Worm (Caenorhabditis elegans) whole organism, L4 larva: Measurements from ENCODE around the gene F33G12.7.

ENCODE experiments used
- F26F4.8 ChIP-seq: fragments of 200-800 bp; sonication (Bioruptor generic); conservative IDR thresholded peaks from 2 replicates; pipeline ENCODE4 v1.3.6; 2022; ENCODE audit warnings: missing genetic modification characterization, missing compliant biosample characterization
- F49E8.2 ChIP-seq: sonication (generic microtip); optimal IDR thresholded peaks from 2 replicates; lab custom pipeline; 2016; ENCODE audit warnings: missing compliant biosample characterization, mild to moderate bottlenecking, missing genetic modification characterization, borderline replicate concordance
- R02D3.7 ChIP-seq: fragments of 150-350 bp; sonication (generic microtip); optimal IDR thresholded peaks from 3 replicates; lab custom pipeline; 2014; ENCODE audit warnings: missing biosample characterization, missing genetic modification characterization
- T26A8.4 ChIP-seq: fragments of 200-800 bp; sonication (Bioruptor generic); IDR thresholded peaks from 2 replicates; pipeline ENCODE4 v1.3.6; 2022; ENCODE audit warnings: missing genetic modification characterization, missing compliant biosample characterization
- Y105C5A.15 ChIP-seq: fragments of 200-800 bp; sonication (Bioruptor generic); IDR thresholded peaks from 2 replicates; pipeline ENCODE4 v1.3.6; 2022; ENCODE audit warnings: missing genetic modification characterization, missing compliant biosample characterization
- ZK337.2 ChIP-seq: fragments of 200-800 bp; sonication (Bioruptor generic); IDR thresholded peaks from 2 replicates; pipeline ENCODE4 v1.3.6; 2022; ENCODE audit warnings: missing genetic modification reagents, missing genetic modification characterization, missing compliant biosample characterization
- ZK546.5 ChIP-seq, 2 experiments: sonication (generic microtip); optimal IDR thresholded peaks; 2 replicates each; lab custom pipeline; 2017; ENCODE audit warnings: missing biosample characterization in 2 of 2, missing genetic modification characterization in 2 of 2
- attf-4 ChIP-seq: sonication (generic microtip); optimal IDR thresholded peaks from 3 replicates; lab custom pipeline; 2017; ENCODE audit warnings: missing biosample characterization, missing genetic modification characterization
- ceh-28 ChIP-seq: fragments of 150-350 bp; optimal IDR thresholded peaks from 2 replicates; lab custom pipeline; 2014; ENCODE audit warnings: missing biosample characterization, missing genetic modification reagents, missing genetic modification characterization
- ceh-32 ChIP-seq: sonication (generic microtip); optimal IDR thresholded peaks from 2 replicates; lab custom pipeline; 2016; ENCODE audit warnings: mild to moderate bottlenecking, missing genetic modification characterization, missing compliant biosample characterization; ENCODE audit not compliant: poor library complexity
- ceh-62 ChIP-seq: sonication (generic microtip); optimal IDR thresholded peaks from 2 replicates; lab custom pipeline; 2017; ENCODE audit warnings: missing biosample characterization, missing genetic modification characterization
- ces-1 ChIP-seq: fragments of 150-350 bp; sonication (generic microtip); optimal IDR thresholded peaks from 4 replicates; lab custom pipeline; 2014; ENCODE audit warnings: missing biosample characterization, missing genetic modification reagents, missing genetic modification characterization
- cey-2 ChIP-seq: sonication (generic microtip); optimal IDR thresholded peaks from 3 replicates; lab custom pipeline; 2017; ENCODE audit warnings: missing genetic modification characterization, mild to moderate bottlenecking, missing compliant biosample characterization, antibody characterized with exemption, borderline replicate concordance; ENCODE audit not compliant: insufficient read depth
- daf-12 ChIP-seq: fragments of 150-350 bp; optimal IDR thresholded peaks from 2 replicates; lab custom pipeline; 2014; ENCODE audit warnings: missing biosample characterization, missing genetic modification reagents, missing genetic modification characterization
- daf-16 ChIP-seq, 3 experiments: sonication (generic microtip); optimal IDR thresholded peaks; 2 replicates each; lab custom pipeline; 2016 to 2017; ENCODE audit warnings: missing genetic modification characterization in 3 of 3, missing genetic modification reagents in 3 of 3, mild to moderate bottlenecking in 2 of 3, missing compliant biosample characterization in 2 of 3, missing biosample characterization in 1 of 3, moderate library complexity in 1 of 3
- daf-19 ChIP-seq: fragments of 200-800 bp; sonication (Bioruptor generic); conservative IDR thresholded peaks from 2 replicates; pipeline ENCODE4 v1.3.6; 2022; ENCODE audit warnings: missing genetic modification characterization, missing compliant biosample characterization
- dmd-6 ChIP-seq: fragments of 200-800 bp; sonication (Bioruptor generic); IDR thresholded peaks from 2 replicates; pipeline ENCODE4 v1.3.6; 2022; ENCODE audit warnings: missing genetic modification reagents, missing genetic modification characterization, missing compliant biosample characterization
- dmd-8 ChIP-seq: fragments of 200-800 bp; sonication (Bioruptor generic); IDR thresholded peaks from 2 replicates; pipeline ENCODE4 v1.3.6; 2022; ENCODE audit warnings: missing genetic modification characterization, missing compliant biosample characterization
- duxl-1 ChIP-seq: sonication (generic microtip); optimal IDR thresholded peaks from 2 replicates; lab custom pipeline; 2016; ENCODE audit warnings: mild to moderate bottlenecking, missing genetic modification characterization, moderate library complexity, missing compliant biosample characterization; ENCODE audit not compliant: poor library complexity
- dve-1 ChIP-seq: sonication (generic microtip); optimal IDR thresholded peaks from 2 replicates; lab custom pipeline; 2017; ENCODE audit warnings: antibody characterized with exemption, mild to moderate bottlenecking, missing genetic modification characterization, missing compliant biosample characterization; ENCODE audit not compliant: insufficient read depth
- egl-27 ChIP-seq: sonication (generic microtip); optimal IDR thresholded peaks from 3 replicates; lab custom pipeline; 2017; ENCODE audit warnings: missing biosample characterization, missing genetic modification reagents, missing genetic modification characterization
- egl-43 ChIP-seq: fragments of 200-800 bp; sonication (Bioruptor generic); IDR thresholded peaks from 2 replicates; pipeline ENCODE4 v1.3.6; 2022; ENCODE audit warnings: missing genetic modification reagents, missing genetic modification characterization, missing compliant biosample characterization
- fkh-10 ChIP-seq: fragments of 150-350 bp; optimal IDR thresholded peaks from 2 replicates; lab custom pipeline; 2014; ENCODE audit warnings: missing biosample characterization, missing genetic modification reagents, missing genetic modification characterization
- hlh-11 ChIP-seq: fragments of 200-800 bp; sonication (Bioruptor generic); optimal IDR thresholded peaks from 2 replicates; lab custom pipeline; 2018; ENCODE audit warnings: mild to moderate bottlenecking, missing genetic modification characterization, missing compliant biosample characterization
- hlh-30 ChIP-seq: sonication (generic microtip); optimal IDR thresholded peaks from 2 replicates; lab custom pipeline; 2017; ENCODE audit warnings: antibody characterized with exemption, mild to moderate bottlenecking, missing genetic modification characterization, missing compliant biosample characterization; ENCODE audit not compliant: insufficient read depth
- jun-1 ChIP-seq: fragments of 150-350 bp; optimal IDR thresholded peaks from 2 replicates; lab custom pipeline; 2014; ENCODE audit warnings: missing biosample characterization, missing genetic modification reagents, missing genetic modification characterization
- lin-1 ChIP-seq: fragments of 200-800 bp; sonication (Bioruptor generic); IDR thresholded peaks from 2 replicates; pipeline ENCODE4 v1.3.6; 2022; ENCODE audit warnings: missing genetic modification reagents, missing genetic modification characterization, missing compliant biosample characterization
- lin-29 ChIP-seq: fragments of 200-800 bp; sonication (Bioruptor generic); IDR thresholded peaks from 2 replicates; pipeline ENCODE4 v1.3.6; 2022; ENCODE audit warnings: missing genetic modification reagents, missing genetic modification characterization, missing compliant biosample characterization
- lir-3 ChIP-seq: sonication (generic microtip); optimal IDR thresholded peaks from 2 replicates; lab custom pipeline; 2016; ENCODE audit warnings: mild to moderate bottlenecking, missing genetic modification characterization, missing compliant biosample characterization
- lsy-2 ChIP-seq, 2 experiments: fragments of 150-350 bp in 1 of 2; sonication (generic microtip) in 1 of 2; optimal IDR thresholded peaks; 2 replicates each; lab custom pipeline; 2014 to 2017; ENCODE audit warnings: missing biosample characterization in 2 of 2, missing genetic modification characterization in 2 of 2
- nhr-102 ChIP-seq: sonication (generic microtip); optimal IDR thresholded peaks from 2 replicates; lab custom pipeline; 2016; ENCODE audit warnings: mild to moderate bottlenecking, missing genetic modification characterization, moderate library complexity, missing compliant biosample characterization
- nhr-11 ChIP-seq: fragments of 150-350 bp; optimal IDR thresholded peaks from 2 replicates; lab custom pipeline; 2014; ENCODE audit warnings: missing biosample characterization, missing genetic modification characterization
- nhr-28 ChIP-seq: fragments of 150-350 bp; optimal IDR thresholded peaks from 2 replicates; lab custom pipeline; 2014; ENCODE audit warnings: missing biosample characterization, missing genetic modification characterization
- nhr-48 ChIP-seq: sonication (generic microtip); optimal IDR thresholded peaks from 2 replicates; lab custom pipeline; 2016; ENCODE audit warnings: mild to moderate bottlenecking, missing genetic modification characterization, missing compliant biosample characterization
- nhr-76 ChIP-seq: fragments of 150-350 bp; optimal IDR thresholded peaks from 2 replicates; lab custom pipeline; 2014; ENCODE audit warnings: missing biosample characterization, missing genetic modification characterization
- pha-4 ChIP-seq, 2 experiments: fragments of 150-350 bp in 1 of 2; fragments of 200-800 bp in 1 of 2; sonication (Bioruptor generic) in 1 of 2; IDR thresholded peaks in 1 of 2; optimal IDR thresholded peaks in 1 of 2; 2 replicates each; pipeline versions ENCODE4 v1.3.6 to Lab custom; 2014 to 2022; ENCODE audit warnings: missing genetic modification characterization in 2 of 2, missing genetic modification reagents in 2 of 2, missing biosample characterization in 1 of 2, missing compliant biosample characterization in 1 of 2
- php-3 ChIP-seq: fragments of 200-800 bp; sonication (Bioruptor generic); IDR thresholded peaks from 2 replicates; pipeline ENCODE4 v1.3.6; 2022; ENCODE audit warnings: missing genetic modification reagents, missing genetic modification characterization, missing compliant biosample characterization
- rbr-2 ChIP-seq: sonication (generic microtip); optimal IDR thresholded peaks from 2 replicates; lab custom pipeline; 2016; ENCODE audit warnings: missing genotype, missing genetic modification characterization, missing compliant biosample characterization
- saeg-2 ChIP-seq: fragments of 200-800 bp; sonication (Bioruptor generic); IDR thresholded peaks from 2 replicates; pipeline ENCODE4 v1.3.6; 2022; ENCODE audit warnings: missing genetic modification reagents, missing genetic modification characterization, missing compliant biosample characterization
- sdz-12 ChIP-seq: fragments of 200-800 bp; sonication (Bioruptor generic); optimal IDR thresholded peaks from 2 replicates; lab custom pipeline; 2018; ENCODE audit warnings: mild to moderate bottlenecking, missing genetic modification characterization, missing compliant biosample characterization
- set-16 ChIP-seq: fragments of 200-800 bp; sonication (Bioruptor generic); IDR thresholded peaks from 2 replicates; pipeline ENCODE4 v1.3.6; 2022; ENCODE audit warnings: missing genetic modification reagents, missing genetic modification characterization, missing compliant biosample characterization
- snpc-1.2 ChIP-seq: fragments of 200-800 bp; sonication (Bioruptor generic); IDR thresholded peaks from 2 replicates; pipeline ENCODE4 v1.3.6; 2022; ENCODE audit warnings: missing genetic modification reagents, missing genetic modification characterization, missing compliant biosample characterization
- spr-1 ChIP-seq: sonication (generic microtip); optimal IDR thresholded peaks from 2 replicates; lab custom pipeline; 2016; ENCODE audit warnings: mild to moderate bottlenecking, missing genetic modification characterization, missing compliant biosample characterization
- spr-3 ChIP-seq: fragments of 200-800 bp; sonication (Bioruptor generic); optimal IDR thresholded peaks from 2 replicates; lab custom pipeline; 2018; ENCODE audit warnings: mild to moderate bottlenecking, missing genetic modification characterization, missing compliant biosample characterization
- vab-7 ChIP-seq: fragments of 200-800 bp; sonication (Bioruptor generic); IDR thresholded peaks from 2 replicates; pipeline ENCODE4 v1.3.6; 2022; ENCODE audit warnings: missing genetic modification reagents, missing genetic modification characterization, missing compliant biosample characterization
- zip-11 ChIP-seq: fragments of 200-800 bp; sonication (Bioruptor generic); IDR thresholded peaks from 2 replicates; pipeline ENCODE4 v1.3.6; 2022; ENCODE audit warnings: missing genetic modification characterization, missing compliant biosample characterization
- zip-2 ChIP-seq: fragments of 150-350 bp; optimal IDR thresholded peaks from 2 replicates; lab custom pipeline; 2014; ENCODE audit warnings: missing biosample characterization, missing genetic modification characterization
- ztf-11 ChIP-seq: fragments of 150-350 bp; optimal IDR thresholded peaks from 2 replicates; lab custom pipeline; 2014; ENCODE audit warnings: missing biosample characterization, missing genetic modification characterization
- ztf-7 ChIP-seq: fragments of 150-350 bp; optimal IDR thresholded peaks from 2 replicates; lab custom pipeline; 2014; ENCODE audit warnings: missing biosample characterization, missing genetic modification characterization

Gene F33G12.7

ce11 chrII:5057315-5057714 is 16.8 kb upstream of the F33G12.7 start (continued):
- TF ChIP-seq sdz-12 = peak; percentile 55
- TF ChIP-seq rbr-2 (tag; lab: Kevin White, UChicago) = peak; percentile 68
- peak; percentile 51 for TF ChIP-seq hlh-30 (tag; lab: Kevin White, UChicago)
- peak; percentile 86; the same call in 1 of the 2 replicates for TF ChIP-seq Y105C5A.15 (GFP tag; lab: Robert Waterston, UW)
- peak; percentile 40 for TF ChIP-seq spr-3 (GFP tag; lab: Kevin White, UChicago)
- TF ChIP-seq daf-12 = no peak
- peak; percentile 23 for TF ChIP-seq ceh-32 (tag; lab: Kevin White, UChicago)
- TF ChIP-seq F49E8.2 (tag; lab: Kevin White, UChicago) = peak; percentile 64
- TF ChIP-seq lsy-2 (tag; optimal IDR thresholded peaks at IDR 0.05; lab: Kevin White, UChicago) = peak; percentile 15 to 84
- TF ChIP-seq egl-27 = no peak
- peak; percentile 34 for TF ChIP-seq nhr-48 (tag; lab: Kevin White, UChicago)
- no peak for TF ChIP-seq nhr-11 (tag; lab: Kevin White, UChicago)
- TF ChIP-seq T26A8.4 (GFP tag; lab: Robert Waterston, UW) = no peak; the same call in none of the 2 replicates
- no peak for TF ChIP-seq R02D3.7 (tag; lab: Kevin White, UChicago)
- no peak for TF ChIP-seq php-3 (GFP tag; lab: Robert Waterston, UW)
- TF ChIP-seq nhr-102 (tag; lab: Kevin White, UChicago) = peak; percentile 60
- no peak for TF ChIP-seq ceh-28
- TF ChIP-seq cey-2 (tag; lab: Kevin White, UChicago) = no peak
- TF ChIP-seq attf-4 = no peak
- TF ChIP-seq snpc-1.2 (GFP tag; lab: Robert Waterston, UW) = peak; percentile 77
- no peak for TF ChIP-seq jun-1 (tag; lab: Kevin White, UChicago)
- TF ChIP-seq duxl-1 (tag; lab: Kevin White, UChicago) = peak; percentile 76
- TF ChIP-seq ces-1 = no peak
- TF ChIP-seq pha-4 (GFP tag; IDR thresholded peaks at IDR 0.05; lab: Robert Waterston, UW) = peak; percentile 74; the same call in 1 of the 2 replicates
- TF ChIP-seq pha-4 (tag; optimal IDR thresholded peaks at IDR 0.05; lab: Kevin White, UChicago) = no peak
- TF ChIP-seq F26F4.8 (GFP tag; lab: Robert Waterston, UW) = 0 out of 2 replicates have a peak, but pooled peaks have one; percentile 27
- peak; percentile 38 for TF ChIP-seq nhr-28
- no peak for TF ChIP-seq ztf-11 (tag; lab: Kevin White, UChicago)
- TF ChIP-seq dmd-8 (GFP tag; lab: Robert Waterston, UW) = 0 out of 2 replicates have a peak, but pooled peaks have one; percentile 60
- TF ChIP-seq set-16 = peak; percentile 20; the same call in 1 of the 2 replicates
- no peak for TF ChIP-seq lir-3 (tag; lab: Kevin White, UChicago)
- TF ChIP-seq lin-1 = peak; percentile 56; the same call in 1 of the 2 replicates
- peak; percentile 63 for TF ChIP-seq lin-29
- peak; percentile 16 to 45 for TF ChIP-seq daf-16 (GFP tag; optimal IDR thresholded peaks at IDR 0.05; lab: Kevin White, UChicago)
- peak; percentile 55 for TF ChIP-seq daf-16 (tag; optimal IDR thresholded peaks at IDR 0.05; lab: Kevin White, UChicago)
- peak; percentile 88 for TF ChIP-seq egl-43 (GFP tag; lab: Robert Waterston, UW)
- TF ChIP-seq ceh-62 (tag; lab: Kevin White, UChicago) = no peak
- peak; percentile 58; the same call in 1 of the 2 replicates for TF ChIP-seq ZK337.2
- peak; percentile 50 for TF ChIP-seq spr-1 (tag; lab: Kevin White, UChicago)
- peak; percentile 73 for TF ChIP-seq dmd-6 (GFP tag; lab: Robert Waterston, UW)
- 0 out of 2 replicates have a peak, but pooled peaks have one; percentile 21 for TF ChIP-seq zip-11
- TF ChIP-seq dve-1 (tag; lab: Kevin White, UChicago) = peak; percentile 65
- peak; percentile 61 for TF ChIP-seq vab-7
- TF ChIP-seq hlh-11 = peak; percentile 75
- no peak for TF ChIP-seq fkh-10
- TF ChIP-seq ZK546.5 (tag; optimal IDR thresholded peaks at IDR 0.05; lab: Kevin White, UChicago) = no peak
- TF ChIP-seq saeg-2 (GFP tag; lab: Robert Waterston, UW) = 0 out of 2 replicates have a peak, but pooled peaks have one; percentile 66
- TF ChIP-seq zip-2 (tag; lab: Kevin White, UChicago) = no peak
- TF ChIP-seq daf-19 (GFP tag; lab: Robert Waterston, UW) = peak; percentile 83
- TF ChIP-seq ztf-7 (tag; lab: Kevin White, UChicago) = no peak
- TF ChIP-seq nhr-76 (tag; lab: Kevin White, UChicago) = no peak
